Worm (Caenorhabditis elegans) whole organism, early embryonic: ENCODE measurements around the gene F44G4.7.

Experiments
- B0310.2 ChIP-seq: sonication (generic microtip); optimal IDR thresholded peaks from 2 replicates; lab custom pipeline; 2016; ENCODE audit warnings: mild to moderate bottlenecking, missing genetic modification characterization, missing compliant biosample characterization
- F13C5.2 ChIP-seq: sonication (generic microtip); optimal IDR thresholded peaks from 2 replicates; lab custom pipeline; 2017; ENCODE audit warnings: mild to moderate bottlenecking, missing genetic modification characterization, inconsistent platforms, missing compliant biosample characterization
- aly-1 ChIP-seq: sonication (generic microtip); optimal IDR thresholded peaks from 2 replicates; lab custom pipeline; 2016; ENCODE audit warnings: missing genetic modification characterization, missing compliant biosample characterization
- ama-1 ChIP-seq: fragments of 150-350 bp; optimal IDR thresholded peaks from 2 replicates; lab custom pipeline; 2014
- ceh-13 ChIP-seq: fragments of 200-800 bp; sonication (Bioruptor generic); optimal IDR thresholded peaks from 2 replicates; lab custom pipeline; 2018; ENCODE audit warnings: mild to moderate bottlenecking, missing genetic modification characterization, missing compliant biosample characterization
- ceh-36 ChIP-seq: sonication (generic microtip); optimal IDR thresholded peaks from 2 replicates; lab custom pipeline; 2016; ENCODE audit warnings: missing genetic modification characterization, inconsistent platforms, missing compliant biosample characterization
- ets-7 ChIP-seq: sonication (generic microtip); optimal IDR thresholded peaks from 2 replicates; lab custom pipeline; 2016; ENCODE audit warnings: missing genotype, missing genetic modification characterization, missing compliant biosample characterization
- flt-1 ChIP-seq: fragments of 200-800 bp; sonication (Bioruptor generic); IDR thresholded peaks from 2 replicates; pipeline ENCODE4 v1.3.6; 2022; ENCODE audit warnings: missing genetic modification characterization, missing compliant biosample characterization
- hmbx-1 ChIP-seq: sonication (generic microtip); optimal IDR thresholded peaks from 2 replicates; lab custom pipeline; 2016; ENCODE audit warnings: mild to moderate bottlenecking, missing genetic modification characterization, missing compliant biosample characterization
- hmg-4 ChIP-seq: fragments of 200-800 bp; sonication (Bioruptor generic); optimal IDR thresholded peaks from 2 replicates; lab custom pipeline; 2018; ENCODE audit warnings: mild to moderate bottlenecking, missing genetic modification characterization, missing compliant biosample characterization
- hnd-1 ChIP-seq: sonication (generic microtip); optimal IDR thresholded peaks from 2 replicates; lab custom pipeline; 2016; ENCODE audit warnings: missing genetic modification characterization, missing compliant biosample characterization
- pes-1 ChIP-seq: fragments of 200-800 bp; sonication (Bioruptor generic); IDR thresholded peaks from 2 replicates; pipeline ENCODE4 v1.3.6; 2022; ENCODE audit warnings: missing genetic modification reagents, missing genetic modification characterization, missing compliant biosample characterization
- scrt-1 ChIP-seq: fragments of 200-800 bp; sonication (Bioruptor generic); IDR thresholded peaks from 2 replicates; pipeline ENCODE4 v1.3.6; 2022; ENCODE audit warnings: missing genetic modification characterization, missing compliant biosample characterization
- sea-1 ChIP-seq: fragments of 200-800 bp; sonication (Bioruptor generic); conservative IDR thresholded peaks from 2 replicates; pipeline ENCODE4 v1.3.6; 2022; ENCODE audit warnings: missing genetic modification characterization, missing compliant biosample characterization
- tbx-11 ChIP-seq: fragments of 200-800 bp; sonication (Bioruptor generic); IDR thresholded peaks from 2 replicates; pipeline ENCODE4 v1.3.6; 2022; ENCODE audit warnings: missing genetic modification characterization, missing compliant biosample characterization
- tbx-37 ChIP-seq: fragments of 200-800 bp; sonication (Bioruptor generic); conservative IDR thresholded peaks from 2 replicates; pipeline ENCODE4 v1.3.6; 2022; ENCODE audit warnings: missing genetic modification reagents, missing genetic modification characterization, missing compliant biosample characterization
- tra-4 ChIP-seq: sonication (generic microtip); optimal IDR thresholded peaks from 2 replicates; lab custom pipeline; 2017; ENCODE audit warnings: missing genetic modification characterization, missing compliant biosample characterization

The F44G4.7 gene

ce11 chrII:9005067-9005466 lies at the start of gene F44G4.7:
F44G4.7 (minus strand) TSS chrII:9005167.
- TF ChIP-seq tbx-11 (GFP tag; lab: Robert Waterston, UW) (no peak), ama-1 (lab: Kevin White, UChicago) (no peak), hnd-1 (no peak), hmg-4 (GFP tag; lab: Kevin White, UChicago) (no peak)

ce11 chrII:9054604-9055003 lies 49.6 kb upstream of the F44G4.7 start, which contains the start of gene chmp-7:
chmp-7 (plus strand) TSS chrII:9054972.
- no peak for TF ChIP-seq ama-1 (lab: Kevin White, UChicago)
- TF ChIP-seq ceh-13 (GFP tag; lab: Kevin White, UChicago) = no peak
- peak; percentile 66; the same call in 1 of the 2 replicates for TF ChIP-seq scrt-1 (GFP tag; lab: Robert Waterston, UW)
- no peak for TF ChIP-seq sea-1 (GFP tag; lab: Robert Waterston, UW)
- TF ChIP-seq hmg-4 (GFP tag; lab: Kevin White, UChicago) = peak; percentile 50
- TF ChIP-seq tbx-11 (GFP tag; lab: Robert Waterston, UW) = no peak
- TF ChIP-seq aly-1 (tag; lab: Kevin White, UChicago) = no peak
- TF ChIP-seq hnd-1 = no peak
- TF ChIP-seq tra-4 (tag; lab: Kevin White, UChicago) = no peak
- TF ChIP-seq flt-1 (GFP tag; lab: Robert Waterston, UW) = no peak
- no peak for TF ChIP-seq ets-7 (tag; lab: Kevin White, UChicago)
- no peak for TF ChIP-seq tbx-37 (GFP tag; lab: Robert Waterston, UW)
- peak; percentile 79 for TF ChIP-seq F13C5.2 (tag; lab: Kevin White, UChicago)
- no peak for TF ChIP-seq hmbx-1 (tag; lab: Kevin White, UChicago)
- no peak for TF ChIP-seq pes-1 (GFP tag; lab: Robert Waterston, UW)
- TF ChIP-seq ceh-36 (tag; lab: Kevin White, UChicago) = no peak
- no peak for TF ChIP-seq B0310.2 (tag; lab: Kevin White, UChicago)

- TF ChIP-seq F13C5.2 (tag; lab: Kevin White, UChicago) = no peak
- no peak for TF ChIP-seq tra-4 (tag; lab: Kevin White, UChicago)
- no peak for TF ChIP-seq flt-1 (GFP tag; lab: Robert Waterston, UW)
- no peak for TF ChIP-seq B0310.2 (tag; lab: Kevin White, UChicago)
- no peak for TF ChIP-seq hmg-4 (GFP tag; lab: Kevin White, UChicago)
- TF ChIP-seq ceh-13 (GFP tag; lab: Kevin White, UChicago) = no peak
- TF ChIP-seq aly-1 (tag; lab: Kevin White, UChicago) = no peak
- TF ChIP-seq sea-1 (GFP tag; lab: Robert Waterston, UW) = no peak
- no peak for TF ChIP-seq scrt-1 (GFP tag; lab: Robert Waterston, UW)
- TF ChIP-seq tbx-37 (GFP tag; lab: Robert Waterston, UW) = no peak
- TF ChIP-seq ceh-36 (tag; lab: Kevin White, UChicago) = no peak
- no peak for TF ChIP-seq ets-7 (tag; lab: Kevin White, UChicago)
- no peak for TF ChIP-seq tbx-11 (GFP tag; lab: Robert Waterston, UW)
- TF ChIP-seq pes-1 (GFP tag; lab: Robert Waterston, UW) = no peak
- no peak for TF ChIP-seq hnd-1
These were observed 48.6 kb upstream of the F44G4.7 start, which contains the start of gene T24B8.7 for ce11 chrII:9053564-9053963. T24B8.7 (minus strand) TSS chrII:9053664.

ce11 chrII:9042059-9042458 lies 37.1 kb upstream of the F44G4.7 start:
- TF ChIP-seq tbx-11 (GFP tag; lab: Robert Waterston, UW) = no peak

ce11 chrII:9041306-9041705 lies 36.3 kb upstream of the F44G4.7 start, which contains the start of gene F37B12.3:
F37B12.3 (minus strand) TSS chrII:9041406.
- TF ChIP-seq ama-1 (lab: Kevin White, UChicago) (peak; percentile 16), pes-1 (GFP tag; lab: Robert Waterston, UW) (no peak)

- TF ChIP-seq hmg-4 (GFP tag; lab: Kevin White, UChicago) = no peak
- no peak for TF ChIP-seq B0310.2 (tag; lab: Kevin White, UChicago)
- no peak for TF ChIP-seq flt-1 (GFP tag; lab: Robert Waterston, UW)
- no peak for TF ChIP-seq F13C5.2 (tag; lab: Kevin White, UChicago)
- TF ChIP-seq ets-7 (tag; lab: Kevin White, UChicago) = no peak
- TF ChIP-seq ceh-13 (GFP tag; lab: Kevin White, UChicago) = no peak
- TF ChIP-seq tbx-37 (GFP tag; lab: Robert Waterston, UW) = no peak
- no peak for TF ChIP-seq scrt-1 (GFP tag; lab: Robert Waterston, UW)
- no peak for TF ChIP-seq aly-1 (tag; lab: Kevin White, UChicago)
- no peak for TF ChIP-seq hnd-1
These were observed 33.8 kb upstream of the F44G4.7 start for ce11 chrII:9038736-9039135.

ce11 chrII:9038201-9038600 lies 33.2 kb upstream of the F44G4.7 start, which contains the start of gene gcs-1:
gcs-1 (minus strand) TSS chrII:9038301.
- TF ChIP-seq hmg-4 (GFP tag; lab: Kevin White, UChicago) (no peak), hmbx-1 (tag; lab: Kevin White, UChicago) (no peak), tbx-37 (GFP tag; lab: Robert Waterston, UW) (no peak), scrt-1 (GFP tag; lab: Robert Waterston, UW) (no peak), ets-7 (tag; lab: Kevin White, UChicago) (no peak), pes-1 (GFP tag; lab: Robert Waterston, UW) (no peak), sea-1 (GFP tag; lab: Robert Waterston, UW) (no peak), aly-1 (tag; lab: Kevin White, UChicago) (no peak), tra-4 (tag; lab: Kevin White, UChicago) (no peak), flt-1 (GFP tag; lab: Robert Waterston, UW) (no peak), ceh-36 (tag; lab: Kevin White, UChicago) (no peak), hnd-1 (no peak)

ce11 chrII:9033034-9033433 lies 28.1 kb upstream of the F44G4.7 start:
- TF ChIP-seq sea-1 (GFP tag; lab: Robert Waterston, UW) = no peak
- no peak for TF ChIP-seq hmg-4 (GFP tag; lab: Kevin White, UChicago)
- no peak for TF ChIP-seq hmbx-1 (tag; lab: Kevin White, UChicago)
- no peak for TF ChIP-seq ama-1 (lab: Kevin White, UChicago)
- no peak for TF ChIP-seq ceh-13 (GFP tag; lab: Kevin White, UChicago)
- no peak for TF ChIP-seq aly-1 (tag; lab: Kevin White, UChicago)
- TF ChIP-seq hnd-1 = no peak
- no peak for TF ChIP-seq ets-7 (tag; lab: Kevin White, UChicago)
- TF ChIP-seq F13C5.2 (tag; lab: Kevin White, UChicago) = no peak
- no peak for TF ChIP-seq ceh-36 (tag; lab: Kevin White, UChicago)
- no peak for TF ChIP-seq tbx-11 (GFP tag; lab: Robert Waterston, UW)
- no peak for TF ChIP-seq tbx-37 (GFP tag; lab: Robert Waterston, UW)
- TF ChIP-seq pes-1 (GFP tag; lab: Robert Waterston, UW) = no peak
